Fruit fly (Drosophila melanogaster) whole organism, embryonic: ENCODE measurements around the gene halo.
A peak's percentile ranks its signal among the peaks of the same experiment; 100 is the strongest.

Experiments
- Abd-B ChIP-seq: fragments of 200-800 bp; sonication (Bioruptor generic); optimal IDR thresholded peaks from 2 replicates; lab custom pipeline; 2018; ENCODE audit warnings: missing biosample characterization, mild to moderate bottlenecking, missing genetic modification characterization, moderate library complexity
- Ada2b ChIP-seq: fragments of 200-800 bp; sonication (Bioruptor generic); IDR thresholded peaks from 2 replicates; pipeline ENCODE4 v1.3.6; 2022; ENCODE audit warnings: missing biosample characterization, missing genetic modification characterization
- BtbVII ChIP-seq: fragments of 200-800 bp; sonication (Bioruptor generic); optimal IDR thresholded peaks from 3 replicates; lab custom pipeline; 2017; ENCODE audit warnings: missing biosample characterization, mild to moderate bottlenecking, missing genetic modification characterization
- Bteb2 ChIP-seq: fragments of 200-800 bp; sonication (Bioruptor generic); optimal IDR thresholded peaks from 2 replicates; lab custom pipeline; 2016; ENCODE audit warnings: missing biosample characterization, missing genetic modification characterization
- CG12236 ChIP-seq: fragments of 200-800 bp; sonication (Bioruptor generic); optimal IDR thresholded peaks from 2 replicates; lab custom pipeline; 2016; ENCODE audit warnings: missing biosample characterization, missing genetic modification characterization
- CG13296 ChIP-seq: fragments of 200-800 bp; sonication (Bioruptor generic); optimal IDR thresholded peaks from 3 replicates; lab custom pipeline; 2018; ENCODE audit warnings: missing biosample characterization, mild to moderate bottlenecking, missing genetic modification characterization
- CG16863 ChIP-seq: fragments of 200-800 bp; sonication (Bioruptor generic); optimal IDR thresholded peaks from 3 replicates; lab custom pipeline; 2016; ENCODE audit warnings: missing biosample characterization, missing genetic modification characterization
- CG17829 ChIP-seq: fragments of 200-800 bp; optimal IDR thresholded peaks from 2 replicates; lab custom pipeline; 2019; ENCODE audit warnings: missing biosample characterization, mild to moderate bottlenecking, missing genetic modification characterization, moderate library complexity
- CG18476 ChIP-seq: fragments of 200-800 bp; sonication (Bioruptor generic); optimal IDR thresholded peaks from 2 replicates; lab custom pipeline; 2016; ENCODE audit warnings: missing biosample characterization, mild to moderate bottlenecking, missing genetic modification characterization
- CG2202 ChIP-seq: fragments of 200-800 bp; sonication (Bioruptor generic); optimal IDR thresholded peaks from 2 replicates; lab custom pipeline; 2018; ENCODE audit warnings: missing biosample characterization, mild to moderate bottlenecking, missing genetic modification characterization
- CG3065 ChIP-seq: fragments of 200-800 bp; sonication (Bioruptor generic); optimal IDR thresholded peaks from 2 replicates; lab custom pipeline; 2016; ENCODE audit warnings: missing biosample characterization, missing genetic modification characterization
- CG31224 ChIP-seq: fragments of 200-800 bp; sonication (Bioruptor generic); IDR thresholded peaks from 2 replicates; pipeline ENCODE4 v1.3.6; 2022; ENCODE audit warnings: missing biosample characterization, missing genetic modification characterization
- CG32532 ChIP-seq: fragments of 200-800 bp; sonication (Bioruptor generic); IDR thresholded peaks from 2 replicates; pipeline ENCODE4 v1.3.6; 2022; ENCODE audit warnings: missing biosample characterization, missing genetic modification characterization
- CG33213 ChIP-seq: fragments of 200-800 bp; sonication (Bioruptor generic); optimal IDR thresholded peaks from 3 replicates; lab custom pipeline; 2016; ENCODE audit warnings: missing biosample characterization, missing genetic modification characterization
- CG34224 ChIP-seq: fragments of 200-800 bp; sonication (Bioruptor generic); IDR thresholded peaks from 3 replicates; pipeline ENCODE4 v1.3.6; 2022; ENCODE audit warnings: missing biosample characterization, missing genetic modification characterization; ENCODE audit not compliant: partially characterized antibody
- CG3726 ChIP-seq: fragments of 200-800 bp; sonication (Bioruptor generic); IDR thresholded peaks from 3 replicates; pipeline ENCODE4, ENCODE4 v1.3.6; 2022; ENCODE audit warnings: missing biosample characterization, missing genetic modification characterization
- CG4360 ChIP-seq: fragments of 200-800 bp; sonication (Bioruptor generic); IDR thresholded peaks from 2 replicates; pipeline ENCODE4 v1.3.6; 2022; ENCODE audit warnings: missing biosample characterization, missing genetic modification characterization
- CG4820 ChIP-seq: fragments of 200-800 bp; sonication (Bioruptor generic); optimal IDR thresholded peaks from 3 replicates; lab custom pipeline; 2016; ENCODE audit warnings: missing biosample characterization, missing genetic modification characterization
- CG7556 ChIP-seq: fragments of 200-800 bp; sonication (Bioruptor generic); optimal IDR thresholded peaks from 2 replicates; lab custom pipeline; 2017; ENCODE audit warnings: missing biosample characterization, mild to moderate bottlenecking, missing genetic modification characterization
- CG7786 ChIP-seq: fragments of 200-800 bp; sonication (Bioruptor generic); optimal IDR thresholded peaks from 2 replicates; lab custom pipeline; 2016; ENCODE audit warnings: missing biosample characterization, missing genetic modification characterization
- CG9797 ChIP-seq: fragments of 200-800 bp; sonication (Bioruptor generic); optimal IDR thresholded peaks from 3 replicates; lab custom pipeline; 2018; ENCODE audit warnings: missing biosample characterization, mild to moderate bottlenecking, missing genetic modification characterization
- CTCF ChIP-seq: fragments of 200-800 bp; sonication (Bioruptor generic); optimal IDR thresholded peaks from 2 replicates; lab custom pipeline; 2017; ENCODE audit warnings: missing biosample characterization, mild to moderate bottlenecking, missing genetic modification characterization, moderate library complexity
- Chrac-16 ChIP-seq: fragments of 200-800 bp; sonication (Bioruptor generic); optimal IDR thresholded peaks from 3 replicates; lab custom pipeline; 2016; ENCODE audit warnings: missing biosample characterization, missing genetic modification characterization
- MESR4 ChIP-seq: fragments of 200-800 bp; sonication (Bioruptor generic); optimal IDR thresholded peaks from 2 replicates; lab custom pipeline; 2018; ENCODE audit warnings: missing biosample characterization, mild to moderate bottlenecking, missing genetic modification characterization, moderate library complexity
- Meics ChIP-seq: fragments of 200-800 bp; sonication (Bioruptor generic); optimal IDR thresholded peaks from 2 replicates; lab custom pipeline; 2017; ENCODE audit warnings: missing biosample characterization, mild to moderate bottlenecking, missing genetic modification characterization
- Myb ChIP-seq: fragments of 200-800 bp; sonication (Bioruptor generic); optimal IDR thresholded peaks from 2 replicates; lab custom pipeline; 2016; ENCODE audit warnings: missing biosample characterization, missing genetic modification characterization
- NK7.1 ChIP-seq: fragments of 200-800 bp; sonication (Bioruptor generic); optimal IDR thresholded peaks from 3 replicates; lab custom pipeline; 2016; ENCODE audit warnings: missing biosample characterization, missing genetic modification characterization
- Taf1 ChIP-seq: fragments of 200-800 bp; sonication (Bioruptor generic); IDR thresholded peaks from 2 replicates; pipeline ENCODE4 v1.3.6; 2022; ENCODE audit warnings: missing biosample characterization, missing genetic modification characterization
- ac ChIP-seq: fragments of 200-800 bp; sonication (Bioruptor generic); optimal IDR thresholded peaks from 3 replicates; lab custom pipeline; 2017; ENCODE audit warnings: missing biosample characterization, mild to moderate bottlenecking, missing genetic modification characterization
- amos ChIP-seq: fragments of 200-800 bp; sonication (Bioruptor generic); IDR thresholded peaks from 2 replicates; pipeline ENCODE4 v1.3.6; 2022; ENCODE audit warnings: missing biosample characterization, missing genetic modification characterization; ENCODE audit not compliant: partially characterized antibody
- aop ChIP-seq: fragments of 200-800 bp; sonication (Bioruptor generic); IDR thresholded peaks from 2 replicates; pipeline ENCODE4 v1.3.6; 2022; ENCODE audit warnings: missing biosample characterization, missing genetic modification characterization
- az2 ChIP-seq: fragments of 200-800 bp; sonication (Bioruptor generic); optimal IDR thresholded peaks from 3 replicates; lab custom pipeline; 2016; ENCODE audit warnings: missing biosample characterization, missing genetic modification characterization
- bowl ChIP-seq: fragments of 200-800 bp; sonication (Bioruptor generic); IDR thresholded peaks from 2 replicates; pipeline ENCODE4 v1.3.6; 2022; ENCODE audit warnings: missing biosample characterization, missing genetic modification characterization
- cad ChIP-seq: fragments of >200 bp; optimal IDR thresholded peaks from 2 replicates; lab custom pipeline; 2017; ENCODE audit warnings: missing biosample characterization, missing genetic modification characterization
- chinmo ChIP-seq: fragments of 200-800 bp; sonication (Bioruptor generic); IDR thresholded peaks from 4 replicates; pipeline ENCODE4 v1.3.6; 2022; ENCODE audit warnings: missing biosample characterization, missing genetic modification characterization; ENCODE audit not compliant: partially characterized antibody
- chn ChIP-seq: fragments of 200-800 bp; sonication (Bioruptor generic); optimal IDR thresholded peaks from 2 replicates; lab custom pipeline; 2016; ENCODE audit warnings: missing biosample characterization, missing genetic modification characterization
- gfzf ChIP-seq: fragments of 200-800 bp; sonication (Bioruptor generic); optimal IDR thresholded peaks from 2 replicates; lab custom pipeline; 2016; ENCODE audit warnings: missing biosample characterization, mild to moderate bottlenecking, missing genetic modification characterization, moderate library complexity
- grau ChIP-seq: fragments of 200-800 bp; optimal IDR thresholded peaks from 3 replicates; lab custom pipeline; 2019; ENCODE audit warnings: missing biosample characterization, mild to moderate bottlenecking, missing genetic modification characterization, moderate library complexity
- gsb ChIP-seq: fragments of 200-800 bp; sonication (Bioruptor generic); IDR thresholded peaks from 2 replicates; pipeline ENCODE4 v1.3.6; 2022; ENCODE audit warnings: missing biosample characterization, missing genetic modification characterization
- jumu ChIP-seq: fragments of 200-800 bp; sonication (Bioruptor generic); optimal IDR thresholded peaks from 3 replicates; lab custom pipeline; 2016; ENCODE audit warnings: missing biosample characterization, missing genetic modification characterization
- kay ChIP-seq: fragments of 200-800 bp; sonication (Bioruptor generic); optimal IDR thresholded peaks from 2 replicates; lab custom pipeline; 2016; ENCODE audit warnings: missing biosample characterization, missing genetic modification characterization
- nmo ChIP-seq: fragments of 200-800 bp; sonication (Bioruptor generic); optimal IDR thresholded peaks from 2 replicates; lab custom pipeline; 2018; ENCODE audit warnings: missing biosample characterization, mild to moderate bottlenecking, missing genetic modification characterization, moderate library complexity
- oc ChIP-seq: fragments of 200-800 bp; sonication (Bioruptor generic); optimal IDR thresholded peaks from 2 replicates; lab custom pipeline; 2018; ENCODE audit warnings: missing biosample characterization, mild to moderate bottlenecking, missing genetic modification characterization, moderate library complexity
- phol ChIP-seq: fragments of 200-800 bp; sonication (Bioruptor generic); optimal IDR thresholded peaks from 3 replicates; lab custom pipeline; 2018; ENCODE audit warnings: missing biosample characterization, mild to moderate bottlenecking, missing genetic modification characterization, moderate library complexity
- ranshi ChIP-seq: fragments of 200-800 bp; sonication (Bioruptor generic); IDR thresholded peaks from 2 replicates; pipeline ENCODE4 v1.3.6; 2022; ENCODE audit warnings: missing biosample characterization, missing genetic modification characterization
- sens ChIP-seq: fragments of 200-800 bp; sonication (Bioruptor generic); peaks from one replicate; lab custom pipeline; 2016; ENCODE audit warnings: missing biosample characterization, missing genetic modification characterization
- sisA ChIP-seq: fragments of 200-800 bp; sonication (Bioruptor generic); IDR thresholded peaks from 2 replicates; pipeline ENCODE4 v1.3.6; 2022; ENCODE audit warnings: missing biosample characterization, missing genetic modification characterization
- slbo ChIP-seq: fragments of 200-800 bp; sonication (Bioruptor generic); IDR thresholded peaks from 2 replicates; pipeline ENCODE4 v1.3.6; 2022; ENCODE audit warnings: missing biosample characterization, missing genetic modification characterization
- slp2 ChIP-seq: fragments of 200-800 bp; sonication (Bioruptor generic); optimal IDR thresholded peaks from 2 replicates; lab custom pipeline; 2016; ENCODE audit warnings: missing biosample characterization, missing genetic modification characterization
- sr ChIP-seq: fragments of 200-800 bp; sonication (Bioruptor generic); IDR thresholded peaks from 3 replicates; pipeline ENCODE4 v1.3.6; 2022; ENCODE audit warnings: missing biosample characterization, missing genetic modification characterization
- tll ChIP-seq, 2 experiments: fragments of 200-800 bp in 1 of 2; fragments of >200 bp in 1 of 2; sonication (Bioruptor generic) in 1 of 2; optimal IDR thresholded peaks; 2 replicates each; lab custom pipeline; 2017 to 2019; ENCODE audit warnings: missing biosample characterization in 2 of 2, missing genetic modification characterization in 2 of 2, mild to moderate bottlenecking in 1 of 2, moderate library complexity in 1 of 2
- toy ChIP-seq: fragments of 200-800 bp; sonication (Bioruptor generic); IDR thresholded peaks from 2 replicates; pipeline ENCODE4 v1.3.6; 2022; ENCODE audit warnings: missing biosample characterization, missing genetic modification characterization
- wor ChIP-seq: fragments of 200-800 bp; sonication (Bioruptor generic); IDR thresholded peaks from 2 replicates; pipeline ENCODE4 v1.3.6; 2022; ENCODE audit warnings: missing biosample characterization, missing genetic modification characterization

The halo gene

DNA sequence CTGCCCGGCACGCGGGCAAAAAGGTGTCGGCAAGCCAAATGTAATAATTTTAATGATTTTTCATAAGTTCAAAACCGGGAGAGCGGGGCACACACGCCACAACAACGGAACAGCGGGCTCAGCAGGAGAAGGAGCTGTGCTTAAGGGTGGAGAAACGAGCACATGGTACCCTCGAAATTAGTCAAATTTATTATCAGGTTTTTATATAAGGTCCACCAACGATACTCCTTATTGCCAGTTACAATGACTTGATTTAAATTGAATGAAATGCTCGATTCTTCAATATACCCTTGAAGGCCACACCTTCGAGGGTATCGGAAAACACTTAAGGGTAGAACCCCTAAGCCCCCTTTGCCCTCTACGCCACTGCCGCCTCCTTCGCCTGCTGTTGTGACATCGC lies 44.5 kb downstream of the halo start (continued):
- TF ChIP-seq tll (GFP tag; optimal IDR thresholded peaks at IDR 0.05; lab: Kevin White, UChicago) (no peak), jumu (peak; percentile 16), CG13296 (no peak), Ada2b (GFP tag; lab: Robert Waterston, UW) (peak; percentile 48), CG34224 (GFP tag; lab: Robert Waterston, UW) (no peak), chn (peak; percentile 52), CG33213 (GFP tag; lab: Kevin White, UChicago) (no peak), ac (no peak), gsb (GFP tag; lab: Robert Waterston, UW) (no peak), BtbVII (no peak), slbo (GFP tag; lab: Robert Waterston, UW) (peak; percentile 46), Abd-B (GFP tag; lab: Kevin White, UChicago) (no peak), CTCF (GFP tag; lab: Kevin White, UChicago) (no peak), ranshi (GFP tag; lab: Robert Waterston, UW) (peak; percentile 56; the same call in 1 of the 2 replicates), grau (tag; lab: Kevin White, UChicago) (peak; percentile 26), CG7786 (no peak), Meics (GFP tag; lab: Kevin White, UChicago) (peak; percentile 4), oc (no peak), wor (GFP tag; lab: Robert Waterston, UW) (no peak), sens (GFP tag; lab: Kevin White, UChicago) (peak; percentile 85), CG9797 (GFP tag; lab: Kevin White, UChicago) (no peak), aop (GFP tag; lab: Robert Waterston, UW) (no peak), amos (GFP tag; lab: Robert Waterston, UW) (no peak), CG31224 (GFP tag; lab: Robert Waterston, UW) (no peak), chinmo (GFP tag; lab: Robert Waterston, UW) (0 out of 4 replicates have a peak, but pooled peaks have one; percentile 56), Bteb2 (GFP tag; lab: Kevin White, UChicago) (no peak), CG7556 (peak; percentile 45), bowl (GFP tag; lab: Robert Waterston, UW) (no peak), CG18476 (GFP tag; lab: Kevin White, UChicago) (no peak), NK7.1 (GFP tag; lab: Kevin White, UChicago) (no peak), kay (no peak), CG32532 (GFP tag; lab: Robert Waterston, UW) (peak; percentile 45; the same call in 1 of the 2 replicates), sisA (GFP tag; lab: Robert Waterston, UW) (peak; percentile 47), slp2 (GFP tag; lab: Kevin White, UChicago) (no peak), az2 (GFP tag; lab: Kevin White, UChicago) (peak; percentile 13), cad (GFP tag; lab: Kevin White, UChicago) (no peak), CG4820 (GFP tag; lab: Kevin White, UChicago) (peak; percentile 18), nmo (peak; percentile 45), CG17829 (tag; lab: Kevin White, UChicago) (peak; percentile 70), CG16863 (GFP tag; lab: Kevin White, UChicago) (no peak), CG2202 (tag; lab: Kevin White, UChicago) (peak; percentile 5), toy (GFP tag; lab: Robert Waterston, UW) (no peak), CG12236 (no peak), Chrac-16 (GFP tag; lab: Kevin White, UChicago) (no peak), phol (peak; percentile 44), sr (no peak), Taf1 (GFP tag; lab: Robert Waterston, UW) (no peak), MESR4 (no peak), CG3065 (GFP tag; lab: Kevin White, UChicago) (no peak), CG4360 (peak; percentile 54), gfzf (GFP tag; lab: Kevin White, UChicago) (no peak), CG3726 (GFP tag; lab: Robert Waterston, UW) (no peak), Myb (GFP tag; lab: Kevin White, UChicago) (no peak)
